Worm (Caenorhabditis elegans) whole organism, young adult: Measurements from ENCODE around the gene lin-48.
A peak's percentile ranks its signal among the peaks of the same experiment; 100 is the strongest.

Source experiments
- B0035.1 ChIP-seq: sonication (generic microtip); optimal IDR thresholded peaks from 2 replicates; lab custom pipeline; 2016; ENCODE audit warnings: missing genetic modification characterization, mild to moderate bottlenecking, missing compliant biosample characterization, missing genotype, missing genetic modification reagents
- D2030.7 ChIP-seq: fragments of 200-800 bp; sonication (Bioruptor generic); IDR thresholded peaks from 2 replicates; pipeline ENCODE4 v1.3.6; 2022; ENCODE audit warnings: missing genetic modification reagents, missing genetic modification characterization, missing compliant biosample characterization
- F10E7.11 ChIP-seq: sonication (generic microtip); optimal IDR thresholded peaks from 2 replicates; lab custom pipeline; 2017; ENCODE audit warnings: mild to moderate bottlenecking, missing genetic modification characterization, moderate library complexity, missing compliant biosample characterization
- F23B12.7 ChIP-seq: sonication (generic microtip); optimal IDR thresholded peaks from 2 replicates; lab custom pipeline; 2017; ENCODE audit warnings: missing genetic modification characterization, mild to moderate bottlenecking, missing compliant biosample characterization, antibody characterized with exemption, moderate library complexity; ENCODE audit not compliant: insufficient read depth
- K12H6.12 ChIP-seq: fragments of 200-800 bp; sonication (Bioruptor generic); optimal IDR thresholded peaks from 2 replicates; lab custom pipeline; 2018; ENCODE audit warnings: mild to moderate bottlenecking, missing genetic modification characterization, missing compliant biosample characterization
- T07F8.4 ChIP-seq: sonication (generic microtip); optimal IDR thresholded peaks from 2 replicates; lab custom pipeline; 2016; ENCODE audit warnings: mild to moderate bottlenecking, missing genetic modification characterization, moderate library complexity, missing compliant biosample characterization
- ZK185.1 ChIP-seq: sonication (generic microtip); optimal IDR thresholded peaks from 2 replicates; lab custom pipeline; 2016; ENCODE audit warnings: mild to moderate bottlenecking, missing genetic modification characterization, missing compliant biosample characterization; ENCODE audit not compliant: poor library complexity, severe bottlenecking
- bed-1 ChIP-seq: fragments of 200-800 bp; sonication (Bioruptor generic); IDR thresholded peaks from 2 replicates; pipeline ENCODE4 v1.3.6; 2022; ENCODE audit warnings: missing genetic modification reagents, missing genetic modification characterization, missing compliant biosample characterization
- cebp-1 ChIP-seq, 2 experiments: fragments of 200-800 bp in 1 of 2; sonication (Bioruptor generic) in 1 of 2; sonication (generic microtip) in 1 of 2; IDR thresholded peaks in 1 of 2; optimal IDR thresholded peaks in 1 of 2; 2 replicates each; pipeline versions ENCODE4 v1.3.6 to Lab custom; 2017 to 2022; ENCODE audit warnings: missing compliant biosample characterization in 2 of 2, missing genetic modification characterization in 2 of 2, mild to moderate bottlenecking in 1 of 2, missing genetic modification reagents in 1 of 2, moderate library complexity in 1 of 2
- ceh-100 ChIP-seq: fragments of 200-800 bp; sonication (Bioruptor generic); IDR thresholded peaks from 2 replicates; pipeline ENCODE4 v1.3.6; 2022; ENCODE audit warnings: missing genetic modification reagents, missing genetic modification characterization, missing compliant biosample characterization
- dpff-1 ChIP-seq: sonication (generic microtip); optimal IDR thresholded peaks from 2 replicates; lab custom pipeline; 2017; ENCODE audit warnings: mild to moderate bottlenecking, missing genetic modification characterization, missing compliant biosample characterization
- dpl-1 ChIP-seq: fragments of 150-350 bp; optimal IDR thresholded peaks from 2 replicates; lab custom pipeline; 2014; ENCODE audit warnings: missing biosample characterization, missing genetic modification reagents, missing genetic modification characterization
- egl-18 ChIP-seq: fragments of 200-800 bp; sonication (Bioruptor generic); IDR thresholded peaks from 2 replicates; pipeline ENCODE4 v1.3.6; 2022; ENCODE audit warnings: missing genetic modification reagents, missing genetic modification characterization, missing compliant biosample characterization
- ekl-4 ChIP-seq: fragments of 200-800 bp; sonication (Bioruptor generic); IDR thresholded peaks from 2 replicates; pipeline ENCODE4 v1.3.6; 2022; ENCODE audit warnings: missing genetic modification reagents, missing genetic modification characterization, missing compliant biosample characterization
- ets-4 ChIP-seq: fragments of 200-800 bp; sonication (Bioruptor generic); optimal IDR thresholded peaks from 2 replicates; lab custom pipeline; 2018; ENCODE audit warnings: mild to moderate bottlenecking, missing genetic modification characterization, missing compliant biosample characterization
- him-1 ChIP-seq: sonication (generic microtip); optimal IDR thresholded peaks from 2 replicates; lab custom pipeline; 2016; ENCODE audit warnings: missing genotype, missing genetic modification reagents, missing genetic modification characterization, missing compliant biosample characterization
- hlh-12 ChIP-seq: sonication (generic microtip); optimal IDR thresholded peaks from 2 replicates; lab custom pipeline; 2016; ENCODE audit warnings: missing genetic modification characterization, missing compliant biosample characterization
- hmg-1.2 ChIP-seq: fragments of 200-800 bp; sonication (Bioruptor generic); IDR thresholded peaks from 2 replicates; pipeline ENCODE4 v1.3.6; 2022; ENCODE audit warnings: missing genetic modification reagents, missing genetic modification characterization, missing compliant biosample characterization
- lag-1 ChIP-seq: fragments of 200-800 bp; sonication (Bioruptor generic); IDR thresholded peaks from 2 replicates; pipeline ENCODE4 v1.3.6; 2022; ENCODE audit warnings: missing genetic modification reagents, missing genetic modification characterization, missing compliant biosample characterization
- let-526 ChIP-seq: fragments of 200-800 bp; sonication (Bioruptor generic); IDR thresholded peaks from 2 replicates; pipeline ENCODE4 v1.3.6; 2022; ENCODE audit warnings: missing genetic modification reagents, missing genetic modification characterization, missing compliant biosample characterization
- lin-35 ChIP-seq, 3 experiments: fragments of 150-350 bp in 2 of 3; sonication (generic microtip) in 1 of 3; optimal IDR thresholded peaks; 2 replicates each; lab custom pipeline; 2014 to 2018; ENCODE audit warnings: missing biosample characterization in 3 of 3, missing genetic modification characterization in 3 of 3, missing genetic modification reagents in 3 of 3
- lsy-27 ChIP-seq: sonication (generic microtip); optimal IDR thresholded peaks from 2 replicates; lab custom pipeline; 2017; ENCODE audit warnings: missing genetic modification characterization, mild to moderate bottlenecking, missing compliant biosample characterization, antibody characterized with exemption, missing genotype, borderline replicate concordance; ENCODE audit not compliant: insufficient read depth
- madf-8 ChIP-seq: fragments of 200-800 bp; sonication (Bioruptor generic); conservative IDR thresholded peaks from 2 replicates; pipeline ENCODE4 v1.3.6; 2022; ENCODE audit warnings: missing genetic modification reagents, missing genetic modification characterization, missing compliant biosample characterization
- mcd-1 ChIP-seq: fragments of 200-800 bp; sonication (Bioruptor generic); IDR thresholded peaks from 2 replicates; pipeline ENCODE4 v1.3.6; 2022; ENCODE audit warnings: missing genetic modification reagents, missing genetic modification characterization, missing compliant biosample characterization
- mes-4 ChIP-seq: sonication (generic microtip); optimal IDR thresholded peaks from 2 replicates; lab custom pipeline; 2016; ENCODE audit warnings: missing genotype, missing genetic modification characterization, missing compliant biosample characterization
- repo-1 ChIP-seq: sonication (generic microtip); optimal IDR thresholded peaks from 2 replicates; lab custom pipeline; 2017; ENCODE audit warnings: mild to moderate bottlenecking, missing genetic modification characterization, missing compliant biosample characterization
- snpc-1.3 ChIP-seq: sonication (generic microtip); optimal IDR thresholded peaks from 2 replicates; lab custom pipeline; 2017; ENCODE audit warnings: missing genetic modification characterization, mild to moderate bottlenecking, missing compliant biosample characterization, antibody characterized with exemption, moderate library complexity, missing genotype, missing genetic modification reagents; ENCODE audit not compliant: insufficient read depth
- somi-1 ChIP-seq: fragments of 200-800 bp; sonication (Bioruptor generic); optimal IDR thresholded peaks from 2 replicates; lab custom pipeline; 2018; ENCODE audit warnings: mild to moderate bottlenecking, missing genetic modification characterization, missing compliant biosample characterization
- unc-62 ChIP-seq: fragments of 150-350 bp; optimal IDR thresholded peaks from 2 replicates; lab custom pipeline; 2014; ENCODE audit warnings: missing biosample characterization, missing genetic modification reagents, missing genetic modification characterization
- zfh-2 ChIP-seq: fragments of 200-800 bp; sonication (Bioruptor generic); conservative IDR thresholded peaks from 2 replicates; pipeline ENCODE4 v1.3.6; 2022; ENCODE audit warnings: missing genetic modification reagents, missing genetic modification characterization, missing compliant biosample characterization

The lin-48 gene

DNA sequence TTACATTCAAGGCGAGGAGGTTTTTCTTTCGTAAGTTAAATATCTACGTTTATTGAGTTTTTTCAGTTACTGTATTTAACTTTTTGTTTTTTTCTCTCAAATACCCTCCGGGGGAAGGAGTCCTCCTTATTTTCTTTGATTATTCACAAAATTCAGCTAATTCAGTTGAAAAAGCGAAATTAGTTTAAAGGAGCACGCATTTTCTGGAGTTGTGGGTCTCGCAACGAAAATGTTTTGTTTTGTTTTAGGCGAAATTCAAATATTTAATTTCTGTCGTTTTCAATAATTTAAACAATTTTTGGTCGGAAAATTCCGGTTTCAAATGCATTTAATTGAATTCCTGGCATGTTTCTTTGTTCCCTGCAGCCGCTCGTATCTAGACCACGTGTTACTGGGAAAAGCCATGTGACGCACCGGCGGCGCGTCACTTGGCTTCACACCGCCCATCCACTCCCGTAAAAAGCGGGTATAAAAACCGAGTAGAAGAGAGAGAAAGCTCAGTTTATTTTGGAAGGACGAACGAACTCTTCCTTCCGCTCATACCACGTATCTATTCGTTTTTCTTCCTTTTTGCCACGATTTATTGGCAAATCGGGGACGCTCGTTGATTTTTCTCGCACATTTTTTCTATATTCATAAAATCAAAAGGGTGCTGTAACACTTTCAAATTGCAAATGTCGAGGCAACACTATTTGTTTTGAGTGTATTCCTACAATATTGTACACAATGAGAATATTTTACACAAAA lies 9.6 kb upstream of the lin-48 start (continued):
- TF ChIP-seq madf-8 (no peak), snpc-1.3 (tag; lab: Kevin White, UChicago) (no peak), F23B12.7 (tag; lab: Kevin White, UChicago) (no peak), lsy-27 (tag; lab: Kevin White, UChicago) (no peak), ceh-100 (GFP tag; lab: Robert Waterston, UW) (no peak), D2030.7 (GFP tag; lab: Robert Waterston, UW) (0 out of 2 replicates have a peak, but pooled peaks have one; percentile 20), bed-1 (GFP tag; lab: Robert Waterston, UW) (no peak), hlh-12 (no peak), B0035.1 (no peak)

DNA sequence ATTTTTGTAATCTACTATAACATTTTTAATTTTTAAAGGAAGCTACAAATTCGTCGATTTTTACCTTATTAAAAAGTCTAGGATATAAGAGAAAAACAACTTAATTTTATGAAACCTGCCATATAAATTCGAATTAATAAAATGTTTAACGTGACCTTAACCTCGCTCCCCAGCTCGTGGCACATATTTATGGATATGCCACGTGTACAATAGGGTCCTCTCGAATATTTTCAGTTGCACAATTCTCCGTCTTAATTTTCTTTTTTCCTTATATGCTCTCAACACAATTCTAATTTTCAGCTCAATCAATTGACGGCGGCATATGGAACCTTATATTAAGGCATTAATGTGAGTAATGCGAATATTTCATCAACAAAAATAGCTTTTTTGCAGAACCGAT lies 8.9 kb upstream of the lin-48 start, which contains the start of gene F34D10.4:
Gene F34D10.4, plus strand, starts transcription at position 301 of the 400 bp plus-strand sequence.
- TF ChIP-seq ceh-100 (GFP tag; lab: Robert Waterston, UW) (no peak), lsy-27 (tag; lab: Kevin White, UChicago) (no peak), lin-35 (GFP tag; optimal IDR thresholded peaks at IDR 0.05; lab: Kevin White, UChicago) (no peak), K12H6.12 (tag; lab: Kevin White, UChicago) (no peak), mcd-1 (GFP tag; lab: Robert Waterston, UW) (no peak)

ce11 chrIII:3737742-3738141 lies 7.5 kb upstream of the lin-48 start:
- TF ChIP-seq repo-1 (tag; lab: Kevin White, UChicago) (no peak), zfh-2 (GFP tag; lab: Robert Waterston, UW) (peak; percentile 82)

- TF ChIP-seq dpff-1 (tag; lab: Kevin White, UChicago) (no peak), F10E7.11 (tag; lab: Kevin White, UChicago) (no peak), mes-4 (tag; lab: Kevin White, UChicago) (no peak), T07F8.4 (tag; lab: Kevin White, UChicago) (no peak), unc-62 (GFP tag; lab: Kevin White, UChicago) (no peak), dpl-1 (GFP tag; lab: Kevin White, UChicago) (no peak), ZK185.1 (no peak), hmg-1.2 (no peak), ets-4 (GFP tag; lab: Kevin White, UChicago) (no peak), ekl-4 (GFP tag; lab: Robert Waterston, UW) (no peak), somi-1 (no peak), him-1 (no peak), D2030.7 (GFP tag; lab: Robert Waterston, UW) (no peak), cebp-1 (GFP tag; IDR thresholded peaks at IDR 0.05; lab: Robert Waterston, UW) (no peak), cebp-1 (tag; optimal IDR thresholded peaks at IDR 0.05; lab: Kevin White, UChicago) (no peak), let-526 (GFP tag; lab: Robert Waterston, UW) (no peak), lag-1 (GFP tag; lab: Robert Waterston, UW) (no peak), snpc-1.3 (tag; lab: Kevin White, UChicago) (no peak), B0035.1 (no peak), ceh-100 (GFP tag; lab: Robert Waterston, UW) (no peak), egl-18 (GFP tag; lab: Robert Waterston, UW) (no peak)
Measured at ce11 chrIII:3738331-3738730, 6.9 kb upstream of the lin-48 start.
